Worm (Caenorhabditis elegans) whole organism, young adult: ENCODE results near the gene gei-4.

Source experiments
- B0261.1 ChIP-seq: sonication (generic microtip); optimal IDR thresholded peaks from 2 replicates; lab custom pipeline; 2016; ENCODE audit warnings: mild to moderate bottlenecking, missing genetic modification characterization, moderate library complexity, missing compliant biosample characterization
- F22D6.2 ChIP-seq: sonication (generic microtip); optimal IDR thresholded peaks from 2 replicates; lab custom pipeline; 2016; ENCODE audit warnings: mild to moderate bottlenecking, missing genetic modification characterization, missing compliant biosample characterization
- F23B12.7 ChIP-seq: sonication (generic microtip); optimal IDR thresholded peaks from 2 replicates; lab custom pipeline; 2017; ENCODE audit warnings: missing genetic modification characterization, mild to moderate bottlenecking, missing compliant biosample characterization, antibody characterized with exemption, moderate library complexity; ENCODE audit not compliant: insufficient read depth
- F49E8.2 ChIP-seq: sonication (generic microtip); optimal IDR thresholded peaks from 3 replicates; lab custom pipeline; 2017; ENCODE audit warnings: missing genetic modification characterization, mild to moderate bottlenecking, missing compliant biosample characterization, antibody characterized with exemption, moderate library complexity; ENCODE audit not compliant: insufficient read depth
- F52B5.7 ChIP-seq: sonication (generic microtip); optimal IDR thresholded peaks from 2 replicates; lab custom pipeline; 2016; ENCODE audit warnings: mild to moderate bottlenecking, missing genetic modification characterization, missing compliant biosample characterization
- Y56A3A.18 ChIP-seq: fragments of 200-800 bp; sonication (Bioruptor generic); IDR thresholded peaks from 2 replicates; pipeline ENCODE4 v1.3.6; 2022; ENCODE audit warnings: missing genetic modification reagents, missing genetic modification characterization, missing compliant biosample characterization
- Y67H2A.10 ChIP-seq: fragments of 200-800 bp; sonication (Bioruptor generic); conservative IDR thresholded peaks from 2 replicates; pipeline ENCODE4 v1.3.6; 2022; ENCODE audit warnings: missing genetic modification reagents, missing genetic modification characterization, missing compliant biosample characterization
- ama-1 ChIP-seq, 3 experiments: fragments of 150-350 bp in 1 of 3; sonication (generic microtip) in 2 of 3; optimal IDR thresholded peaks; 2 replicates each; lab custom pipeline; 2014 to 2018; ENCODE audit warnings: missing biosample characterization in 2 of 3, missing genetic modification characterization in 2 of 3, missing genetic modification reagents in 2 of 3
- athp-1 ChIP-seq: sonication (generic microtip); optimal IDR thresholded peaks from 2 replicates; lab custom pipeline; 2017; ENCODE audit warnings: mild to moderate bottlenecking, missing genetic modification characterization, missing compliant biosample characterization
- bed-1 ChIP-seq: fragments of 200-800 bp; sonication (Bioruptor generic); IDR thresholded peaks from 2 replicates; pipeline ENCODE4 v1.3.6; 2022; ENCODE audit warnings: missing genetic modification reagents, missing genetic modification characterization, missing compliant biosample characterization
- bed-2 ChIP-seq: fragments of 200-800 bp; sonication (Bioruptor generic); IDR thresholded peaks from 2 replicates; pipeline ENCODE4 v1.3.6; 2022; ENCODE audit warnings: missing genetic modification reagents, missing genetic modification characterization, missing compliant biosample characterization
- cebp-1 ChIP-seq, 2 experiments: fragments of 200-800 bp in 1 of 2; sonication (Bioruptor generic) in 1 of 2; sonication (generic microtip) in 1 of 2; IDR thresholded peaks in 1 of 2; optimal IDR thresholded peaks in 1 of 2; 2 replicates each; pipeline versions ENCODE4 v1.3.6 to Lab custom; 2017 to 2022; ENCODE audit warnings: missing compliant biosample characterization in 2 of 2, missing genetic modification characterization in 2 of 2, mild to moderate bottlenecking in 1 of 2, missing genetic modification reagents in 1 of 2, moderate library complexity in 1 of 2
- ceh-100 ChIP-seq: fragments of 200-800 bp; sonication (Bioruptor generic); IDR thresholded peaks from 2 replicates; pipeline ENCODE4 v1.3.6; 2022; ENCODE audit warnings: missing genetic modification reagents, missing genetic modification characterization, missing compliant biosample characterization
- ceh-58 ChIP-seq: fragments of 200-800 bp; sonication (Bioruptor generic); IDR thresholded peaks from 2 replicates; pipeline ENCODE4 v1.3.6; 2022; ENCODE audit warnings: missing genetic modification characterization, missing compliant biosample characterization
- ceh-91 ChIP-seq: fragments of 200-800 bp; sonication (Bioruptor generic); IDR thresholded peaks from 2 replicates; pipeline ENCODE4 v1.3.6; 2022; ENCODE audit warnings: missing genetic modification reagents, missing genetic modification characterization, missing compliant biosample characterization
- chd-7 ChIP-seq: sonication (generic microtip); optimal IDR thresholded peaks from 2 replicates; lab custom pipeline; 2016; ENCODE audit warnings: mild to moderate bottlenecking, missing genetic modification characterization, moderate library complexity, missing compliant biosample characterization
- dox-1 ChIP-seq: fragments of 200-800 bp; sonication (Bioruptor generic); IDR thresholded peaks from 2 replicates; pipeline ENCODE4 v1.3.6; 2022; ENCODE audit warnings: missing genetic modification reagents, missing genetic modification characterization, missing compliant biosample characterization
- egrh-3 ChIP-seq: fragments of 200-800 bp; sonication (Bioruptor generic); IDR thresholded peaks from 2 replicates; pipeline ENCODE4 v1.3.6; 2022; ENCODE audit warnings: missing genetic modification reagents, missing genetic modification characterization, missing compliant biosample characterization
- hmg-1.2 ChIP-seq: fragments of 200-800 bp; sonication (Bioruptor generic); IDR thresholded peaks from 2 replicates; pipeline ENCODE4 v1.3.6; 2022; ENCODE audit warnings: missing genetic modification reagents, missing genetic modification characterization, missing compliant biosample characterization
- hsf-1 ChIP-seq: fragments of 200-800 bp; sonication (Bioruptor generic); IDR thresholded peaks from 2 replicates; pipeline ENCODE4 v1.3.6; 2022; ENCODE audit warnings: missing genetic modification reagents, missing genetic modification characterization, missing compliant biosample characterization
- lag-1 ChIP-seq: fragments of 200-800 bp; sonication (Bioruptor generic); IDR thresholded peaks from 2 replicates; pipeline ENCODE4 v1.3.6; 2022; ENCODE audit warnings: missing genetic modification reagents, missing genetic modification characterization, missing compliant biosample characterization
- lin-26 ChIP-seq: fragments of 200-800 bp; sonication (Bioruptor generic); IDR thresholded peaks from 2 replicates; pipeline ENCODE4 v1.3.6; 2022; ENCODE audit warnings: missing genetic modification reagents, missing genetic modification characterization, missing compliant biosample characterization
- lir-1 ChIP-seq: fragments of 200-800 bp; sonication (Bioruptor generic); conservative IDR thresholded peaks from 2 replicates; pipeline ENCODE4 v1.3.6; 2022; ENCODE audit warnings: missing genetic modification reagents, missing genetic modification characterization, missing compliant biosample characterization
- madf-8 ChIP-seq: fragments of 200-800 bp; sonication (Bioruptor generic); conservative IDR thresholded peaks from 2 replicates; pipeline ENCODE4 v1.3.6; 2022; ENCODE audit warnings: missing genetic modification reagents, missing genetic modification characterization, missing compliant biosample characterization
- mes-4 ChIP-seq: sonication (generic microtip); optimal IDR thresholded peaks from 2 replicates; lab custom pipeline; 2016; ENCODE audit warnings: missing genotype, missing genetic modification characterization, missing compliant biosample characterization
- nhr-27 ChIP-seq: fragments of 200-800 bp; sonication (Bioruptor generic); optimal IDR thresholded peaks from 2 replicates; lab custom pipeline; 2018; ENCODE audit warnings: mild to moderate bottlenecking, missing genetic modification characterization, moderate library complexity, missing compliant biosample characterization
- pbrm-1 ChIP-seq: fragments of 200-800 bp; sonication (Bioruptor generic); IDR thresholded peaks from 2 replicates; pipeline ENCODE4 v1.3.6; 2022; ENCODE audit warnings: missing genetic modification reagents, missing genetic modification characterization, missing compliant biosample characterization
- rcor-1 ChIP-seq: fragments of 200-800 bp; sonication (Bioruptor generic); IDR thresholded peaks from 2 replicates; pipeline ENCODE4 v1.3.6; 2022; ENCODE audit warnings: missing genetic modification reagents, missing genetic modification characterization, missing compliant biosample characterization
- repo-1 ChIP-seq: sonication (generic microtip); optimal IDR thresholded peaks from 2 replicates; lab custom pipeline; 2017; ENCODE audit warnings: mild to moderate bottlenecking, missing genetic modification characterization, missing compliant biosample characterization
- snpc-1.1 ChIP-seq: sonication (generic microtip); optimal IDR thresholded peaks from 2 replicates; lab custom pipeline; 2017; ENCODE audit warnings: missing genetic modification characterization, mild to moderate bottlenecking, missing compliant biosample characterization, antibody characterized with exemption, moderate library complexity, missing genotype, missing genetic modification reagents; ENCODE audit not compliant: insufficient read depth
- tbp1 ChIP-seq: fragments of 200-800 bp; sonication (Bioruptor generic); optimal IDR thresholded peaks from 2 replicates; lab custom pipeline; 2018; ENCODE audit warnings: mild to moderate bottlenecking, missing genetic modification characterization, missing compliant biosample characterization
- unc-130 ChIP-seq: sonication (generic microtip); optimal IDR thresholded peaks from 2 replicates; lab custom pipeline; 2016; ENCODE audit warnings: missing genetic modification reagents, missing genetic modification characterization, missing compliant biosample characterization
- zfh-2 ChIP-seq: fragments of 200-800 bp; sonication (Bioruptor generic); conservative IDR thresholded peaks from 2 replicates; pipeline ENCODE4 v1.3.6; 2022; ENCODE audit warnings: missing genetic modification reagents, missing genetic modification characterization, missing compliant biosample characterization
- ztf-26 ChIP-seq: sonication (generic microtip); optimal IDR thresholded peaks from 2 replicates; lab custom pipeline; 2017; ENCODE audit warnings: missing genetic modification characterization, missing compliant biosample characterization
- ztf-28 ChIP-seq: fragments of 200-800 bp; sonication (Bioruptor generic); IDR thresholded peaks from 2 replicates; pipeline ENCODE4 v1.3.6; 2022; ENCODE audit warnings: missing genetic modification reagents, missing genetic modification characterization, missing compliant biosample characterization

Gene gei-4

ce11 chrIII:345503-345902 lies 9.1 kb downstream of the gei-4 start:
- TF ChIP-seq cebp-1 (GFP tag; IDR thresholded peaks at IDR 0.05; lab: Robert Waterston, UW) (no peak), cebp-1 (tag; optimal IDR thresholded peaks at IDR 0.05; lab: Kevin White, UChicago) (peak; percentile 13), bed-2 (GFP tag; lab: Robert Waterston, UW) (no peak), F22D6.2 (tag; lab: Kevin White, UChicago) (no peak), ceh-100 (GFP tag; lab: Robert Waterston, UW) (no peak), F23B12.7 (tag; lab: Kevin White, UChicago) (no peak), mes-4 (tag; lab: Kevin White, UChicago) (no peak), athp-1 (no peak), repo-1 (tag; lab: Kevin White, UChicago) (no peak), snpc-1.1 (no peak), Y56A3A.18 (GFP tag; lab: Robert Waterston, UW) (no peak), F52B5.7 (tag; lab: Kevin White, UChicago) (no peak), ztf-26 (no peak), B0261.1 (tag; lab: Kevin White, UChicago) (no peak), lag-1 (GFP tag; lab: Robert Waterston, UW) (no peak), nhr-27 (tag; lab: Kevin White, UChicago) (no peak), bed-1 (no peak), ceh-58 (GFP tag; lab: Robert Waterston, UW) (no peak), rcor-1 (GFP tag; lab: Robert Waterston, UW) (no peak), egrh-3 (GFP tag; lab: Robert Waterston, UW) (no peak), Y67H2A.10 (GFP tag; lab: Robert Waterston, UW) (no peak), chd-7 (tag; lab: Kevin White, UChicago) (peak; percentile 18), ztf-28 (GFP tag; lab: Robert Waterston, UW) (no peak), tbp1 (no peak), dox-1 (GFP tag; lab: Robert Waterston, UW) (peak; percentile 36; the same call in 1 of the 2 replicates), zfh-2 (GFP tag; lab: Robert Waterston, UW) (peak; percentile 72), F49E8.2 (tag; lab: Kevin White, UChicago) (no peak)

- TF ChIP-seq lir-1 (GFP tag; lab: Robert Waterston, UW) (no peak), madf-8 (no peak), repo-1 (tag; lab: Kevin White, UChicago) (no peak), pbrm-1 (peak; percentile 23; the same call in 1 of the 2 replicates), ceh-91 (no peak), ama-1 (optimal IDR thresholded peaks at IDR 0.05; lab: Kevin White, UChicago) (peak; percentile 42), ama-1 (GFP tag; optimal IDR thresholded peaks at IDR 0.05; lab: Kevin White, UChicago) (no peak), hsf-1 (GFP tag; lab: Robert Waterston, UW) (0 out of 2 replicates have a peak, but pooled peaks have one; percentile 4), snpc-1.1 (no peak), hmg-1.2 (GFP tag; lab: Robert Waterston, UW) (no peak), cebp-1 (GFP tag; IDR thresholded peaks at IDR 0.05; lab: Robert Waterston, UW) (no peak), cebp-1 (tag; optimal IDR thresholded peaks at IDR 0.05; lab: Kevin White, UChicago) (no peak), lin-26 (no peak), Y56A3A.18 (GFP tag; lab: Robert Waterston, UW) (no peak), F52B5.7 (tag; lab: Kevin White, UChicago) (peak; percentile 35), dox-1 (GFP tag; lab: Robert Waterston, UW) (no peak), unc-130 (GFP tag; lab: Kevin White, UChicago) (no peak)
Observed at ce11 chrIII:344322-344721, 10.3 kb downstream of the gei-4 start.
